Worm (Caenorhabditis elegans): Measurements from ENCODE around the gene E04F6.10.

E04F6.10 gene

ce11 chrII:7200051-7200599 lies 16.8 kb downstream of the E04F6.10 start, which contains the start of gene pcrg-1 (continued):
- peak; percentile 97 for TF ChIP-seq egl-43 (GFP tag; IDR thresholded peaks at IDR 0.05)
- peak; percentile 47 for TF ChIP-seq unc-130 (GFP tag; optimal IDR thresholded peaks at IDR 0.05)
- no peak for TF ChIP-seq fos-1 (tag; optimal IDR thresholded peaks at IDR 0.05)
- peak; percentile 70 for TF ChIP-seq lir-3 (tag; optimal IDR thresholded peaks at IDR 0.05)
- TF ChIP-seq lin-39 (tag; optimal IDR thresholded peaks at IDR 0.05), result no peak
- TF ChIP-seq ceh-82 (tag; optimal IDR thresholded peaks at IDR 0.05), result no peak
- TF ChIP-seq mdt-29 (GFP tag; IDR thresholded peaks at IDR 0.05), result peak; percentile 80
- TF ChIP-seq arid-1 (GFP tag; conservative IDR thresholded peaks at IDR 0.05), result peak; percentile 93
- peak; percentile 35 for TF ChIP-seq T20F7.1 (GFP tag; optimal IDR thresholded peaks at IDR 0.05)
- no peak for TF ChIP-seq ztf-11 (tag; optimal IDR thresholded peaks at IDR 0.05)
- no peak for TF ChIP-seq duxl-1 (tag; optimal IDR thresholded peaks at IDR 0.05; ENCODE audit: poor library complexity)
- TF ChIP-seq Y105C5A.15 (GFP tag; IDR thresholded peaks at IDR 0.05), result peak; percentile 90
- TF ChIP-seq ZK337.2 (GFP tag; IDR thresholded peaks at IDR 0.05), result peak; percentile 21
- TF ChIP-seq daf-16 (GFP tag; optimal IDR thresholded peaks at IDR 0.05), result peak; percentile 81 to 87
- peak; percentile 60 for TF ChIP-seq daf-16 (tag; optimal IDR thresholded peaks at IDR 0.05)

DNA sequence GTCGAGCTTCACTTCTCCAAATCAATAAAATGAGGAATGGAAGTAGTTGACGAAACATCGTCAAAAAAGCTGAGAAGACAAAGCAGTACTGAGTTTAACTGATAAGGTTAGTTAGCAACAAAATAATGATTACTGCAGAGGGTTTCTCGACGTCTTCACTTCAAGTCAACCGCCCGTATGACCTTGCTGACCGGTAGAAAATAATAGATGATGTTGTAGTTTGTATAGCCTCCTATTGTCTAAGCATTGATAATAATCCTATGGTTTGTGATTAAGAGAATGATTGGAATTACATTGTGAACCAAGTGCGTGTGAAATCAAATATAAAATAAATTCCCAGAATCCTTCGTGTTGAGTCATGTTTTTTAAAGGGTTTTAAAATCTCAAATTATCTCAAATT lies 17.6 kb downstream of the E04F6.10 start, which contains the start of gene E04F6.6:
E04F6.6 (minus strand) TSS at position 258 of the 400 bp plus-strand sequence.
- TF ChIP-seq hif-1 (tag; optimal IDR thresholded peaks at IDR 0.05) (no peak), egl-43 (GFP tag; IDR thresholded peaks at IDR 0.05) (no peak), nhr-28 (tag; optimal IDR thresholded peaks at IDR 0.05) (peak; percentile 87), dmd-8 (GFP tag; IDR thresholded peaks at IDR 0.05) (no peak), aha-1 (tag) (peak; percentile 30), nhr-237 (tag; optimal IDR thresholded peaks at IDR 0.05) (no peak), T20F7.1 (GFP tag; optimal IDR thresholded peaks at IDR 0.05) (no peak), zfp-2 (tag; optimal IDR thresholded peaks at IDR 0.05) (no peak)

DNA sequence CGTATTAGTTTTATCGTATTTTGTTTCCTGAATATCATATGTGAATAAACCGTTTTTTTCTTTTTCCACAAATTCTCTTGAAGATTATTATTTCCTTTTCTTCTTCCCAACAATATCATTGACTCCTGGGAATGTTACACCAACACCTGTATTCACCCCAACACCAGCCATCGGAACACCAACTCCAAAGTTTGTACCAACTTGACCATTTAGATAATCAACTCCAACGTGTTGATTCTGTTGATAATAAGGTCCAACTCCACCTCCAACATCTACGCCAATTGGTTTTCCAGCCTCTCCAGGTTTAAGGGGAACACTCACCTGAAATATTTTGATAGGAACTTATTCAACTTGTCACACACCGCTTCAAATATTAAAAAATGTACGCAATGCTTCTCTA lies 19.5 kb downstream of the E04F6.10 start:
- peak; percentile 17; the same call in 1 of the 2 replicates for TF ChIP-seq lin-38 (GFP tag; IDR thresholded peaks at IDR 0.05)
- TF ChIP-seq aha-1 (tag), result peak; percentile 95
- no peak for TF ChIP-seq lim-7 (GFP tag; IDR thresholded peaks at IDR 0.05)
- TF ChIP-seq hif-1 (tag; optimal IDR thresholded peaks at IDR 0.05), result no peak
- TF ChIP-seq mep-1 (tag; optimal IDR thresholded peaks at IDR 0.05), result peak; percentile 29
- TF ChIP-seq F44E2.7 (GFP tag; IDR thresholded peaks at IDR 0.05), result no peak
- no peak for TF ChIP-seq daf-16 (GFP tag; optimal IDR thresholded peaks at IDR 0.05)
- peak; percentile 14 for TF ChIP-seq daf-16 (tag; optimal IDR thresholded peaks at IDR 0.05)
- no peak for TF ChIP-seq ZK546.5 (tag; optimal IDR thresholded peaks at IDR 0.05)
- TF ChIP-seq madf-5 (GFP tag; IDR thresholded peaks at IDR 0.05), result no peak
- TF ChIP-seq nhr-111 (GFP tag; optimal IDR thresholded peaks at IDR 0.05), result no peak
- no peak for TF ChIP-seq F37D6.2 (tag; optimal IDR thresholded peaks at IDR 0.05)
- no peak for TF ChIP-seq mxl-2 (GFP tag; conservative IDR thresholded peaks at IDR 0.05)
- TF ChIP-seq ztf-11 (tag; optimal IDR thresholded peaks at IDR 0.05), result no peak
- no peak for TF ChIP-seq mdt-29 (GFP tag; IDR thresholded peaks at IDR 0.05)
- TF ChIP-seq dmd-8 (GFP tag; IDR thresholded peaks at IDR 0.05), result 0 out of 2 replicates have a peak, but pooled peaks have one; percentile 55
- no peak for TF ChIP-seq lin-29 (GFP tag; IDR thresholded peaks at IDR 0.05)
- no peak for TF ChIP-seq lsy-2 (tag; optimal IDR thresholded peaks at IDR 0.05)
- TF ChIP-seq cey-2 (tag; optimal IDR thresholded peaks at IDR 0.05; ENCODE audit: borderline replicate concordance, insufficient read depth), result no peak
- TF ChIP-seq nhr-6 (tag; optimal IDR thresholded peaks at IDR 0.05), result no peak
- no peak for TF ChIP-seq daf-12 (tag; optimal IDR thresholded peaks at IDR 0.05)
- TF ChIP-seq ctbp-1 (GFP tag; IDR thresholded peaks at IDR 0.05), result no peak

- TF ChIP-seq D1046.2 (GFP tag; IDR thresholded peaks at IDR 0.05) (no peak), duxl-1 (tag; optimal IDR thresholded peaks at IDR 0.05; ENCODE audit: poor library complexity) (no peak), nhr-76 (tag; optimal IDR thresholded peaks at IDR 0.05) (no peak), sdz-12 (GFP tag; optimal IDR thresholded peaks at IDR 0.05) (no peak), mxl-3 (GFP tag; optimal IDR thresholded peaks at IDR 0.05) (no peak), T20F7.1 (GFP tag; optimal IDR thresholded peaks at IDR 0.05) (no peak), nhr-237 (tag; optimal IDR thresholded peaks at IDR 0.05) (no peak), lin-15B (tag; optimal IDR thresholded peaks at IDR 0.05) (no peak), mxl-2 (GFP tag; conservative IDR thresholded peaks at IDR 0.05) (no peak), ceh-32 (tag; optimal IDR thresholded peaks at IDR 0.05; ENCODE audit: poor library complexity) (no peak), tag-97 (GFP tag; IDR thresholded peaks at IDR 0.05) (no peak), pqm-1 (tag; optimal IDR thresholded peaks at IDR 0.05) (no peak), ceh-44 (GFP tag; IDR thresholded peaks at IDR 0.05) (no peak), unc-130 (GFP tag; optimal IDR thresholded peaks at IDR 0.05) (no peak), hlh-11 (tag; optimal IDR thresholded peaks at IDR 0.05) (peak; percentile 33), dpl-1 (GFP tag; optimal IDR thresholded peaks at IDR 0.05) (no peak)
Measured at ce11 chrII:7196040-7196439, 20.9 kb downstream of the E04F6.10 start, which contains the start of gene maoc-1. TSS of gene maoc-1 (plus strand) at chrII:7196276.
